Worm (Caenorhabditis elegans): ENCODE measurements around the gene clec-174.

- TF ChIP-seq dao-5 (tag; optimal IDR thresholded peaks at IDR 0.05) = no peak
- no peak for TF ChIP-seq W03F9.2 (tag; optimal IDR thresholded peaks at IDR 0.05)
- no peak for TF ChIP-seq him-1 (tag; optimal IDR thresholded peaks at IDR 0.05)
Measured at ce11 chrIV:3918160-3918559, 23.3 kb downstream of the clec-174 start, which contains the start of gene F56D6.23.

All from whole organism, L4/young adult.